Comparison of ENCODE assay signal across 3 worm cellular contexts in the genomic region with DNA sequence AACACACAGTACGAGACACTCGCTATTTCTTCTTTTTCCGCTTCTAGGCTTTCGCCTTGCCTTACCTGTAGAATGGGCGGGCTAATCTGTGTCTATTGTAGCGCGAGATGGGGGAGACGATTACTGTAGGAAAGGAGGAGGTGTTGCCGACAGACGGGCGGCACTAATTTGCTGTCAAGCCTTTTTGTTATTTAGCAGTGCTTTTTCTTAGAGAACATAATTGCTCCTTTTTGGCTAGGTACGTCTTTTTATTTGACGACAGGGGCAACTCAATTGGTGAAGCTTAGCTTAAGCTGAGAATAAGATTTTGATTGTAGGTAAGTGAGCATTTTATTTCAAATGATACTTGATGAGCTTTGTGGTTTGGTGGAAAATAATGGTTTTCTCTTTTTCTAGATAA.
TF ChIP-seq lines count a peak whose summit lies in the region.

No protein-coding gene starts in this region.

TF ChIP-seq in whole organism, midembryonic, 9 proteins besides CTCF, POLR2A, EP300 and RAD21:
- no peak for TF ChIP-seq klf-2 (GFP tag; conservative IDR thresholded peaks at IDR 0.05; lab: Robert Waterston, UW)
- no peak for TF ChIP-seq flt-1 (GFP tag; IDR thresholded peaks at IDR 0.05; lab: Robert Waterston, UW)
- TF ChIP-seq ztf-29 (GFP tag; IDR thresholded peaks at IDR 0.05; lab: Robert Waterston, UW) = 0 out of 2 replicates have a peak, but pooled peaks have one; percentile 31
- TF ChIP-seq cog-1 (tag; optimal IDR thresholded peaks at IDR 0.05; lab: Kevin White, UChicago) = no peak
- TF ChIP-seq med-1 (GFP tag; optimal IDR thresholded peaks at IDR 0.05; lab: Kevin White, UChicago; ENCODE audit: insufficient read depth) = no peak

TF ChIP-seq in whole organism, mixed stage, embryonic, 35 proteins besides CTCF, POLR2A, EP300 and RAD21:
- TF ChIP-seq unc-39 (tag; optimal IDR thresholded peaks at IDR 0.05; lab: Kevin White, UChicago) = no peak
- peak; percentile 5 for TF ChIP-seq lsy-2 (tag; optimal IDR thresholded peaks at IDR 0.05; lab: Kevin White, UChicago)
- peak; percentile 69 for TF ChIP-seq ham-2 (GFP tag; optimal IDR thresholded peaks at IDR 0.05; lab: Kevin White, UChicago)

TF ChIP-seq in whole organism, young adult, 124 proteins besides CTCF, POLR2A, EP300 and RAD21:
- TF ChIP-seq ccch-3 (GFP tag; optimal IDR thresholded peaks at IDR 0.05; lab: Kevin White, UChicago) (no peak), B0336.3 (GFP tag; IDR thresholded peaks at IDR 0.05; lab: Robert Waterston, UW) (no peak), nfyb-1 (GFP tag; IDR thresholded peaks at IDR 0.05; lab: Robert Waterston, UW) (no peak), nhr-179 (tag; optimal IDR thresholded peaks at IDR 0.05; lab: Kevin White, UChicago) (no peak), ztf-28 (GFP tag; IDR thresholded peaks at IDR 0.05; lab: Robert Waterston, UW) (0 out of 2 replicates have a peak, but pooled peaks have one; percentile 8), F37B4.10 (GFP tag; IDR thresholded peaks at IDR 0.05; lab: Robert Waterston, UW) (no peak), ztf-3 (GFP tag; optimal IDR thresholded peaks at IDR 0.05; lab: Kevin White, UChicago) (no peak), snpc-4 (GFP tag; optimal IDR thresholded peaks at IDR 0.05; lab: Kevin White, UChicago) (no peak), snpc-4 (tag; optimal IDR thresholded peaks at IDR 0.05; lab: Kevin White, UChicago) (no peak)
